Worm (Caenorhabditis elegans): ENCODE data around the gene srz-14.

- no peak for TF ChIP-seq nfya-2 (GFP tag; IDR thresholded peaks at IDR 0.05)
- TF ChIP-seq K11D2.4 (GFP tag; IDR thresholded peaks at IDR 0.05) = no peak
- no peak for TF ChIP-seq nfya-1 (tag; optimal IDR thresholded peaks at IDR 0.05; ENCODE audit: borderline replicate concordance, insufficient read depth)
- no peak for TF ChIP-seq madf-10 (tag; optimal IDR thresholded peaks at IDR 0.05)
- no peak for TF ChIP-seq ztf-6 (GFP tag; IDR thresholded peaks at IDR 0.05)
- TF ChIP-seq snpc-4 (GFP tag; optimal IDR thresholded peaks at IDR 0.05) = no peak
- no peak for TF ChIP-seq snpc-4 (tag; optimal IDR thresholded peaks at IDR 0.05)
- no peak for TF ChIP-seq unc-130 (GFP tag; optimal IDR thresholded peaks at IDR 0.05)
- TF ChIP-seq hsf-1 (GFP tag; IDR thresholded peaks at IDR 0.05) = no peak
- no peak for TF ChIP-seq Y56A3A.18 (GFP tag; IDR thresholded peaks at IDR 0.05)
- TF ChIP-seq ets-4 (GFP tag; optimal IDR thresholded peaks at IDR 0.05) = no peak
Observed at ce11 chrV:16165936-16166335, 17.5 kb upstream of the srz-14 start, which contains the start of gene str-108.
